Fruit fly (Drosophila melanogaster) whole organism, adult: ENCODE data around the gene CG43896.

Experiments
- CG5204 ChIP-seq: fragments of 200-800 bp; sonication (Bioruptor generic); optimal IDR thresholded peaks from 2 replicates; lab custom pipeline; 2016; ENCODE audit warnings: missing biosample characterization, missing genetic modification characterization
- CG7101 ChIP-seq: fragments of 200-800 bp; sonication (Bioruptor generic); optimal IDR thresholded peaks from 2 replicates; lab custom pipeline; 2018; ENCODE audit warnings: missing biosample characterization, mild to moderate bottlenecking, missing genetic modification characterization, moderate library complexity
- Crg-1 ChIP-seq: fragments of 200-800 bp; sonication (Bioruptor generic); optimal IDR thresholded peaks from 2 replicates; lab custom pipeline; 2016; ENCODE audit warnings: missing biosample characterization, missing genetic modification characterization
- Mnt ChIP-seq: fragments of 200-800 bp; sonication (Bioruptor generic); optimal IDR thresholded peaks from 2 replicates; lab custom pipeline; 2016; ENCODE audit warnings: missing biosample characterization, mild to moderate bottlenecking, missing genetic modification characterization
- bab1 ChIP-seq: fragments of 200-800 bp; sonication (Bioruptor generic); optimal IDR thresholded peaks from 3 replicates; lab custom pipeline; 2019; ENCODE audit warnings: missing biosample characterization, mild to moderate bottlenecking, missing genetic modification characterization, moderate library complexity
- kay ChIP-seq: fragments of 200-800 bp; sonication (Bioruptor generic); peaks from one replicate; lab custom pipeline; 2016; ENCODE audit warnings: missing biosample characterization, missing genetic modification characterization, borderline replicate concordance
- pad ChIP-seq: fragments of 200-800 bp; sonication (Bioruptor generic); optimal IDR thresholded peaks from 3 replicates; lab custom pipeline; 2017; ENCODE audit warnings: missing biosample characterization, missing genetic modification characterization, mild to moderate bottlenecking, moderate library complexity, missing genetic modification reagents

DNA sequence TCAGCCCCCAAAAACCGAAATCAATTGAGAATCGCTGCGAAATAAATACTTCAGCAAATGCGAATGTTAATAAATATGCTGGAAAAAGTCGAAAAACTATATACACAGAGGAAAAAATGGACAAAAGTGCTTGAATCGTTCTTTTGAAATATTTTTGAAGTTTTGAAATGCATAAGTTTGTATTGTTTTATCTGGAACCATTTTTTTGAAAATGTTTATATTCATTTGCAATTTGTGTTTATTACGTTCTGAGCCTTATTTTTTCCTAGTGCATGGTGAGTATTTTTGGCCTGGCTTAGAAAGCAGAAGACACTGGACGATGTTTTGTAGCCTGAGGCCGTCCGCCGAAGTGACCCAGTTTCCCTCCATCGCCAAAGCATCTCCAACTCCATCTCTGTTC, 49.0 kb downstream of the CG43896 start:
- TF ChIP-seq Mnt (no peak), CG5204 (GFP tag; lab: Kevin White, UChicago) (no peak), CG7101 (tag; lab: Kevin White, UChicago) (no peak), Crg-1 (GFP tag; lab: Kevin White, UChicago) (no peak), bab1 (GFP tag; lab: Kevin White, UChicago) (no peak), pad (GFP tag; lab: Kevin White, UChicago) (no peak), kay (no peak)
